Fruit fly (Drosophila melanogaster): ENCODE measurements around the gene dco.

The dco gene

dm6 chr3R:31070732-31071131 lies 9.7 kb upstream of the dco start (continued):
- TF ChIP-seq cas (GFP tag; IDR thresholded peaks at IDR 0.05), result no peak
- peak; percentile 2 for TF ChIP-seq Ets65A (GFP tag)
- TF ChIP-seq CG8765 (GFP tag; IDR thresholded peaks at IDR 0.05), result no peak
- TF ChIP-seq fd102C (GFP tag; optimal IDR thresholded peaks at IDR 0.05), result peak; percentile 13
- no peak for TF ChIP-seq CG11398 (GFP tag; optimal IDR thresholded peaks at IDR 0.05)
- peak; percentile 7 for TF ChIP-seq Med (GFP tag)
- no peak for TF ChIP-seq Poxn (GFP tag; IDR thresholded peaks at IDR 0.05)
- TF ChIP-seq nerfin-2 (GFP tag; IDR thresholded peaks at IDR 0.05; ENCODE audit: partially characterized antibody), result no peak
- peak in 1 of 2 experiments; percentile 45 for TF ChIP-seq tll (GFP tag; optimal IDR thresholded peaks at IDR 0.05)
- TF ChIP-seq C15 (GFP tag; IDR thresholded peaks at IDR 0.05), result no peak
- TF ChIP-seq inv (GFP tag; IDR thresholded peaks at IDR 0.05; ENCODE audit: partially characterized antibody), result no peak
- no peak for TF ChIP-seq MTF-1 (GFP tag; optimal IDR thresholded peaks at IDR 0.05; ENCODE audit: borderline replicate concordance)
- TF ChIP-seq HmgD (GFP tag; optimal IDR thresholded peaks at IDR 0.05), result no peak
- no peak for TF ChIP-seq Hand (GFP tag; optimal IDR thresholded peaks at IDR 0.05)
- no peak for TF ChIP-seq CG15479 (GFP tag; optimal IDR thresholded peaks at IDR 0.05)
- no peak for TF ChIP-seq pita (GFP tag; optimal IDR thresholded peaks at IDR 0.05)
- no peak for TF ChIP-seq CG2202 (tag; optimal IDR thresholded peaks at IDR 0.05)
- TF ChIP-seq fd64A (GFP tag; optimal IDR thresholded peaks at IDR 0.05), result peak; percentile 17
- TF ChIP-seq bbx (GFP tag; IDR thresholded peaks at IDR 0.05; ENCODE audit: partially characterized antibody), result no peak
- TF ChIP-seq CG4282 (GFP tag; optimal IDR thresholded peaks at IDR 0.05), result no peak
- TF ChIP-seq tna (GFP tag; IDR thresholded peaks at IDR 0.05; ENCODE audit: partially characterized antibody), result no peak
- TF ChIP-seq rib (GFP tag; IDR thresholded peaks at IDR 0.05), result no peak
- TF ChIP-seq Gsc (GFP tag; IDR thresholded peaks at IDR 0.05), result no peak
- TF ChIP-seq shn (GFP tag; optimal IDR thresholded peaks at IDR 0.05), result no peak
- TF ChIP-seq CG11085 (GFP tag; IDR thresholded peaks at IDR 0.05), result no peak
- TF ChIP-seq schlank (tag; optimal IDR thresholded peaks at IDR 0.05), result no peak
- no peak for TF ChIP-seq CG4617 (GFP tag; optimal IDR thresholded peaks at IDR 0.05; ENCODE audit: borderline replicate concordance)
- TF ChIP-seq CG18619 (GFP tag; optimal IDR thresholded peaks at IDR 0.05), result no peak
- TF ChIP-seq Blimp-1 (GFP tag; optimal IDR thresholded peaks at IDR 0.05), result peak; percentile 20
- no peak for TF ChIP-seq CG4404 (GFP tag; IDR thresholded peaks at IDR 0.05)
- TF ChIP-seq luna (GFP tag; optimal IDR thresholded peaks at IDR 0.05), result no peak
- no peak for TF ChIP-seq cg (GFP tag; optimal IDR thresholded peaks at IDR 0.05)
- TF ChIP-seq CG9609 (GFP tag; optimal IDR thresholded peaks at IDR 0.05), result no peak
- no peak for TF ChIP-seq CG14667 (GFP tag; IDR thresholded peaks at IDR 0.05)
- TF ChIP-seq CG9437 (GFP tag; optimal IDR thresholded peaks at IDR 0.05), result no peak
- no peak for TF ChIP-seq Ada2b (GFP tag; IDR thresholded peaks at IDR 0.05)
- no peak for TF ChIP-seq CG14050 (GFP tag; IDR thresholded peaks at IDR 0.05)
- no peak for TF ChIP-seq CG1647 (GFP tag; optimal IDR thresholded peaks at IDR 0.05)
- no peak for TF ChIP-seq Oli (tag; optimal IDR thresholded peaks at IDR 0.05)
- TF ChIP-seq CG6175 (GFP tag; IDR thresholded peaks at IDR 0.05), result no peak
- no peak for TF ChIP-seq Sry-β (GFP tag; optimal IDR thresholded peaks at IDR 0.05)
- no peak for TF ChIP-seq ap (GFP tag; IDR thresholded peaks at IDR 0.05)
- TF ChIP-seq chn (GFP tag; optimal IDR thresholded peaks at IDR 0.05), result no peak
- no peak for TF ChIP-seq tup (GFP tag; optimal IDR thresholded peaks at IDR 0.05)
- TF ChIP-seq Dek (tag; optimal IDR thresholded peaks at IDR 0.05), result no peak
- no peak for TF ChIP-seq CTCF (GFP tag; optimal IDR thresholded peaks at IDR 0.05)
- TF ChIP-seq dati (GFP tag; IDR thresholded peaks at IDR 0.05), result no peak
- TF ChIP-seq bsh (GFP tag; optimal IDR thresholded peaks at IDR 0.05), result no peak
- no peak for TF ChIP-seq Ssrp (tag; optimal IDR thresholded peaks at IDR 0.05)
- no peak for TF ChIP-seq aop (GFP tag; IDR thresholded peaks at IDR 0.05)
- TF ChIP-seq lilli (GFP tag; optimal IDR thresholded peaks at IDR 0.05), result no peak
- TF ChIP-seq Jarid2 (GFP tag; optimal IDR thresholded peaks at IDR 0.05), result no peak
